Worm (Caenorhabditis elegans): ENCODE measurements around the gene C38C5.1.

ce11 chrX:5512707-5513106, 45.1 kb upstream of the C38C5.1 start:
- TF ChIP-seq nhr-25 (tag; optimal IDR thresholded peaks at IDR 0.05), result no peak
- no peak for TF ChIP-seq mdl-1 (tag; optimal IDR thresholded peaks at IDR 0.05)
- TF ChIP-seq tbx-2 (tag; optimal IDR thresholded peaks at IDR 0.05), result no peak
- no peak for TF ChIP-seq nhr-12 (tag; optimal IDR thresholded peaks at IDR 0.05)
- TF ChIP-seq unc-62 (GFP tag; optimal IDR thresholded peaks at IDR 0.05), result no peak
- TF ChIP-seq fos-1 (tag; optimal IDR thresholded peaks at IDR 0.05), result no peak
- TF ChIP-seq nhr-28 (tag; optimal IDR thresholded peaks at IDR 0.05), result no peak
- no peak for TF ChIP-seq nhr-237 (tag; optimal IDR thresholded peaks at IDR 0.05)
- no peak for TF ChIP-seq egl-27 (tag; optimal IDR thresholded peaks at IDR 0.05)
- no peak for TF ChIP-seq mml-1 (tag; optimal IDR thresholded peaks at IDR 0.05)

Data from whole organism, L3 larva.